Fruit fly (Drosophila melanogaster): ENCODE data around the gene CG32266.

CG32266 gene

DNA sequence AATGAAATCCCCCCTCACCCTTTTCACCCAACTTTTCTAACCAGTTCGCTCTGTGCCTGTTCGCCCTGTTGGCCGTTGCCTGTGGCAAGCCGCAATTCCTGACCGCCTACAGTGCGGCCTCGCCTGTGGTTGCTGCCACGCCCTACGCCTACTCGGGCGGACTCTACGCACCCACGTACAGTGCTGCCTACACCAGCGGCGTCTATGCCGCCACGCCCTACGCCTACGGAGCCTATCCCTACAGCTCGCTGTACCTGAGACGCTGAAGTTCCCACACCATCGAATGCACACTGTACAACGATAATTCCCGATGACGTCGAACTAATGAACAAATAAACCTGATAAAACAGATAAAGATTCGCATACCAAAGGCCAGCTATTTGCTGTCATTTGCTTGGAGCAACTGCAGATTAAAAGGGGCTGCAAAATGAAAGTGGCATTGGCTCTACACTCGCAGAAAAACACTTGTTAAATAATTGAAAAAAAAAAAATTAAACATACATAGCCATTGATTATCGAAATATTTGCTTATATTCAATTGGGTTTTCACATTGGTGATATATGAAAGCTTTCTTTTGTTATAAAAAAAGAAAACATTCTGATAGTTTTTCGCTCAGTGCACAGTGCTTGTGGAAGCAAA lies 559 bp downstream of the CG32266 start (continued):
- TF ChIP-seq prd (optimal IDR thresholded peaks at IDR 0.05) (no peak), prd (GFP tag; IDR thresholded peaks at IDR 0.05) (peak; percentile 22; the same call in 1 of the 3 replicates), NK7.1 (GFP tag; optimal IDR thresholded peaks at IDR 0.05) (no peak), CG8388 (GFP tag; optimal IDR thresholded peaks at IDR 0.05) (peak; percentile 38), sens (GFP tag) (peak; percentile 76), CG32767 (GFP tag; IDR thresholded peaks at IDR 0.05) (no peak), gsb (GFP tag; IDR thresholded peaks at IDR 0.05) (no peak), Taf1 (GFP tag; IDR thresholded peaks at IDR 0.05) (no peak), CG31441 (GFP tag; IDR thresholded peaks at IDR 0.05) (no peak), kay (GFP tag; optimal IDR thresholded peaks at IDR 0.05) (no peak), Dll (GFP tag; IDR thresholded peaks at IDR 0.05; ENCODE audit: partially characterized antibody) (no peak), CG7786 (GFP tag; optimal IDR thresholded peaks at IDR 0.05) (no peak), dati (GFP tag; IDR thresholded peaks at IDR 0.05) (no peak), CG10979 (tag; optimal IDR thresholded peaks at IDR 0.05) (no peak), CrebB (tag; optimal IDR thresholded peaks at IDR 0.05) (no peak), ro (GFP tag; IDR thresholded peaks at IDR 0.05) (no peak), CG18476 (GFP tag; optimal IDR thresholded peaks at IDR 0.05) (no peak), Max (GFP tag; optimal IDR thresholded peaks at IDR 0.05) (no peak), disco-r (GFP tag; optimal IDR thresholded peaks at IDR 0.05) (no peak), jing (GFP tag; optimal IDR thresholded peaks at IDR 0.05) (no peak), zen (tag; optimal IDR thresholded peaks at IDR 0.05) (no peak), vfl (GFP tag; optimal IDR thresholded peaks at IDR 0.05) (no peak), NC2β (GFP tag; optimal IDR thresholded peaks at IDR 0.05) (no peak), Dek (tag; optimal IDR thresholded peaks at IDR 0.05) (no peak), Poxn (GFP tag; IDR thresholded peaks at IDR 0.05) (no peak), salm (tag; optimal IDR thresholded peaks at IDR 0.05) (no peak), ato (GFP tag; IDR thresholded peaks at IDR 0.05; ENCODE audit: partially characterized antibody) (no peak), eyg (GFP tag; optimal IDR thresholded peaks at IDR 0.05) (no peak), CG34422 (GFP tag; IDR thresholded peaks at IDR 0.05) (no peak), CG14710 (tag; optimal IDR thresholded peaks at IDR 0.05) (no peak), CG4707 (GFP tag; optimal IDR thresholded peaks at IDR 0.05) (no peak), Dip2 (GFP tag; IDR thresholded peaks at IDR 0.05) (no peak), D19A (tag; optimal IDR thresholded peaks at IDR 0.05) (no peak), sd (tag; optimal IDR thresholded peaks at IDR 0.05) (no peak), YL-1 (GFP tag; optimal IDR thresholded peaks at IDR 0.05) (no peak), CG6791 (GFP tag; IDR thresholded peaks at IDR 0.05; ENCODE audit: partially characterized antibody) (0 out of 3 replicates have a peak, but pooled peaks have one; percentile 20), Dbx (GFP tag; IDR thresholded peaks at IDR 0.05) (0 out of 3 replicates have a peak, but pooled peaks have one; percentile 32), CG7357 (GFP tag; IDR thresholded peaks at IDR 0.05) (no peak), sug (tag; optimal IDR thresholded peaks at IDR 0.05) (no peak), CG32532 (GFP tag; IDR thresholded peaks at IDR 0.05) (peak; percentile 49), Nf-YA (GFP tag; IDR thresholded peaks at IDR 0.05) (0 out of 2 replicates have a peak, but pooled peaks have one; percentile 25), CG17361 (GFP tag; IDR thresholded peaks at IDR 0.05) (no peak), CG9876 (GFP tag; optimal IDR thresholded peaks at IDR 0.05) (no peak), br (optimal IDR thresholded peaks at IDR 0.05) (no peak), cato (GFP tag; optimal IDR thresholded peaks at IDR 0.05; ENCODE audit: borderline replicate concordance) (no peak), GATAe (GFP tag; conservative IDR thresholded peaks at IDR 0.05) (no peak), H2.0 (GFP tag; IDR thresholded peaks at IDR 0.05) (0 out of 2 replicates have a peak, but pooled peaks have one; percentile 25), zfh1 (GFP tag; IDR thresholded peaks at IDR 0.05) (peak; percentile 54; the same call in 1 of the 3 replicates), CG4404 (GFP tag; IDR thresholded peaks at IDR 0.05) (peak; percentile 16; the same call in 1 of the 2 replicates), kah (GFP tag; optimal IDR thresholded peaks at IDR 0.05) (no peak), zf30C (GFP tag; optimal IDR thresholded peaks at IDR 0.05) (no peak), Blimp-1 (GFP tag; optimal IDR thresholded peaks at IDR 0.05) (no peak)

Measured in whole organism, embryonic.